Fruit fly (Drosophila melanogaster) Kc167 (cell line): Measurements from ENCODE around the gene rdgB.

Source experiments
- Sin3A ChIP-seq: fragments of >200 bp; optimal IDR thresholded peaks from 2 replicates; lab custom pipeline; 2018; ENCODE audit warnings: missing external identifiers
- insv ChIP-seq: fragments of >200 bp; optimal IDR thresholded peaks from 3 replicates; lab custom pipeline; 2018; ENCODE audit warnings: missing external identifiers
- psq ChIP-seq: fragments of >200 bp; optimal IDR thresholded peaks from 2 replicates; lab custom pipeline; 2017; ENCODE audit warnings: missing external identifiers
- ttk ChIP-seq: sonication (Bioruptor generic); optimal IDR thresholded peaks from 2 replicates; lab custom pipeline; 2017; ENCODE audit warnings: missing external identifiers

DNA sequence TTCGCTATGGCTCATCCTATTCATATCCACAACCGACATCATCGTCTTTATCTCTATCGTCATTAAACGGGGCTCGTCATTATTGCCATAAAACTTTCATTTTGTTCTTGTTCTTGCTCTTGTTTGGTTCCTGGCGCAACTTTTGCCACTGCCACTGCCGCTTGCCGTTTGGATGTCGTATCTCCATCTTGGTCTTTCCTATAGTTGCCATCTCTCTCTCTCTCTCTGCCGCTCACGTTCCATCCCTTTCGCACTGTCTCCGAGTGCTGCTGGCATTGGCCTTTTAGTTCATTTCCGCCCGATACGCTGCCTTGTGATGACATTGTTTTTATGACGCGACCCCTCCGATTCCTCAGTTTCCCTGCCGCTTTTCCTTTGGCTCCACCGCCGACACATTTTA, 29.9 kb downstream of the rdgB start:
- TF ChIP-seq psq (lab: Kevin White, UChicago) (no peak), ttk (lab: Kevin White, UChicago) (no peak), Sin3A (lab: Kevin White, UChicago) (no peak), insv (lab: Kevin White, UChicago) (no peak)
